Fruit fly (Drosophila melanogaster): ENCODE measurements around the gene Qtzl.

The Qtzl gene

dm6 chr2L:12007331-12007791 is 11.8 kb downstream of the Qtzl start (continued):
- TF ChIP-seq tx (GFP tag; optimal IDR thresholded peaks at IDR 0.05) (no peak), Deaf1 (tag; optimal IDR thresholded peaks at IDR 0.05) (peak; percentile 92), MBD-R2 (GFP tag; IDR thresholded peaks at IDR 0.05) (no peak), CG30020 (tag; optimal IDR thresholded peaks at IDR 0.05) (no peak), knrl (GFP tag; IDR thresholded peaks at IDR 0.05; ENCODE audit: partially characterized antibody) (no peak), org-1 (GFP tag; optimal IDR thresholded peaks at IDR 0.05) (no peak), H15 (GFP tag; IDR thresholded peaks at IDR 0.05) (no peak), jigr1 (GFP tag; IDR thresholded peaks at IDR 0.05) (no peak), hkb (optimal IDR thresholded peaks at IDR 0.05) (peak; percentile 57), hkb (GFP tag; IDR thresholded peaks at IDR 0.05) (no peak), shn (GFP tag; optimal IDR thresholded peaks at IDR 0.05) (peak; percentile 71), CG8944 (GFP tag; optimal IDR thresholded peaks at IDR 0.05) (no peak), sd (tag; optimal IDR thresholded peaks at IDR 0.05) (peak; percentile 100), CG12744 (GFP tag; optimal IDR thresholded peaks at IDR 0.05) (peak; percentile 34), ato (GFP tag; IDR thresholded peaks at IDR 0.05; ENCODE audit: partially characterized antibody) (no peak), trem (tag; optimal IDR thresholded peaks at IDR 0.05) (peak; percentile 37), Abd-B (GFP tag; optimal IDR thresholded peaks at IDR 0.05) (no peak), sima (GFP tag; optimal IDR thresholded peaks at IDR 0.05) (no peak), Fer1 (GFP tag; optimal IDR thresholded peaks at IDR 0.05) (peak; percentile 79), pnt (GFP tag; optimal IDR thresholded peaks at IDR 0.05) (no peak), CG14965 (GFP tag; optimal IDR thresholded peaks at IDR 0.05; ENCODE audit: borderline replicate concordance) (no peak), ken (GFP tag; IDR thresholded peaks at IDR 0.05) (no peak), Rfx (GFP tag; IDR thresholded peaks at IDR 0.05) (no peak), Sry-δ (GFP tag; optimal IDR thresholded peaks at IDR 0.05) (peak; percentile 15), Trl (optimal IDR thresholded peaks at IDR 0.05) (no peak), Trl (GFP tag; optimal IDR thresholded peaks at IDR 0.05) (no peak), CG15073 (GFP tag; optimal IDR thresholded peaks at IDR 0.05) (no peak), Ptx1 (GFP tag; IDR thresholded peaks at IDR 0.05) (no peak), E2f2 (GFP tag; IDR thresholded peaks at IDR 0.05) (no peak), ind (GFP tag; optimal IDR thresholded peaks at IDR 0.05) (no peak), CG3838 (GFP tag; optimal IDR thresholded peaks at IDR 0.05) (peak; percentile 64), CG17829 (tag; optimal IDR thresholded peaks at IDR 0.05) (peak; percentile 85), tap (tag; optimal IDR thresholded peaks at IDR 0.05) (peak; percentile 57), Nf-YA (GFP tag; IDR thresholded peaks at IDR 0.05) (no peak), CrebB (tag; optimal IDR thresholded peaks at IDR 0.05) (peak; percentile 74), wdn (GFP tag; IDR thresholded peaks at IDR 0.05) (no peak), CG42726 (GFP tag; IDR thresholded peaks at IDR 0.05; ENCODE audit: partially characterized antibody) (no peak), Sox100B (GFP tag; optimal IDR thresholded peaks at IDR 0.05) (peak; percentile 35), GATAe (GFP tag; conservative IDR thresholded peaks at IDR 0.05) (no peak), p53 (GFP tag; optimal IDR thresholded peaks at IDR 0.05) (peak; percentile 100), CG7839 (tag; optimal IDR thresholded peaks at IDR 0.05) (peak; percentile 59), CG43689 (GFP tag; IDR thresholded peaks at IDR 0.05) (no peak), dpn (GFP tag; optimal IDR thresholded peaks at IDR 0.05) (peak; percentile 13 to 26), Rx (GFP tag; IDR thresholded peaks at IDR 0.05) (no peak), dmrt11E (tag; optimal IDR thresholded peaks at IDR 0.05) (peak; percentile 21), CG10431 (GFP tag; optimal IDR thresholded peaks at IDR 0.05) (peak; percentile 85), br (optimal IDR thresholded peaks at IDR 0.05) (no peak), CG18476 (GFP tag; optimal IDR thresholded peaks at IDR 0.05) (no peak), CG34224 (GFP tag; IDR thresholded peaks at IDR 0.05; ENCODE audit: partially characterized antibody) (no peak), CG1792 (GFP tag; optimal IDR thresholded peaks at IDR 0.05) (no peak), fd3F (GFP tag; optimal IDR thresholded peaks at IDR 0.05) (no peak), exex (tag; optimal IDR thresholded peaks at IDR 0.05) (peak; percentile 76), CG14710 (tag; optimal IDR thresholded peaks at IDR 0.05) (peak; percentile 46)

All from whole organism, embryonic.